Fruit fly (Drosophila melanogaster) whole organism, embryonic: ENCODE data around the gene CG31495.
A peak's percentile ranks its signal among the peaks of the same experiment; 100 is the strongest.

Source experiments
- BEAF-32 ChIP-seq: fragments of 200-800 bp; sonication (Bioruptor generic); optimal IDR thresholded peaks from 3 replicates; lab custom pipeline; 2017; ENCODE audit warnings: missing biosample characterization, missing genetic modification characterization, mild to moderate bottlenecking, moderate library complexity, missing genetic modification reagents
- Sry-δ ChIP-seq: fragments of 200-800 bp; sonication (Bioruptor generic); optimal IDR thresholded peaks from 2 replicates; lab custom pipeline; 2016; ENCODE audit warnings: missing biosample characterization, missing genetic modification characterization
- al ChIP-seq: fragments of 200-800 bp; sonication (Bioruptor generic); IDR thresholded peaks from 2 replicates; pipeline ENCODE4 v1.3.6; 2022; ENCODE audit warnings: missing biosample characterization, missing genetic modification characterization

- TF ChIP-seq al (GFP tag; lab: Robert Waterston, UW) (no peak), Sry-δ (GFP tag; lab: Kevin White, UChicago) (peak; percentile 48), BEAF-32 (peak; percentile 44)
These were observed 1.9 kb downstream of the CG31495 start, which contains the start of gene Nsf2 for dm6 chr3R:13837807-13838206.
